Fruit fly (Drosophila melanogaster): ENCODE data around the gene CG31715.

The CG31715 gene

DNA sequence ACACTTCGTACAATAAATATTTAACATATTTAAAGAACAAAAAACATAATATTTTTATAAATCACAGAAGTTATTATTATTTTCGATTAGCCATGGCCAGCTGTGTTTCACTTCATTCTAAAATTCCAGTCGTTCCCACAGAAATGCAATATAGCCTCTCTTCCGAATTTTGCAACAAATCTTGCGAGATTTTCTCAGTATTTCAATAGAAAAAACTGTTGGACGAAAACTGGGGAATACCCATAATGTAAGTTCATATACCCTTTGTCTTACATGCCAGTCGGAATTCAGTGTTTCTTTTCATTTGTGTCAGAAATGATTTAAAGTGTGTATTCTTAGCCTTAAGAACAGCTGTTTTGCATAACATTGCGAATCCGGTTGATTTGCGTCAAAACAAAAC, 15.1 kb downstream of the CG31715 start, which contains the start of the genes CtsL4 and ClpP:
Gene CtsL4 (minus strand): TSS at position 90 of the 400 bp plus-strand sequence.
Gene ClpP (plus strand): TSS at position 288 of the 400 bp plus-strand sequence.
- TF ChIP-seq rgr (GFP tag; optimal IDR thresholded peaks at IDR 0.05) (no peak), CG32264 (GFP tag; optimal IDR thresholded peaks at IDR 0.05) (no peak), Hr83 (GFP tag; optimal IDR thresholded peaks at IDR 0.05; ENCODE audit: poor library complexity, severe bottlenecking) (no peak), woc (GFP tag; optimal IDR thresholded peaks at IDR 0.05) (peak; percentile 66)

dm6 chr2L:10362408-10363067, 21.1 kb downstream of the CG31715 start, which contains the start of the genes Cand1 and pim:
TSS of gene Cand1 (minus strand) at chr2L:10362707.
TSS of gene pim (plus strand) at chr2L:10362989.
- TF ChIP-seq Sp1 (GFP tag; optimal IDR thresholded peaks at IDR 0.05) (no peak), h (GFP tag; optimal IDR thresholded peaks at IDR 0.05) (no peak), HLH106 (tag; optimal IDR thresholded peaks at IDR 0.05) (peak; percentile 11), Rel (GFP tag; optimal IDR thresholded peaks at IDR 0.05) (no peak), Rel (tag; optimal IDR thresholded peaks at IDR 0.05) (peak; percentile 36), sage (GFP tag; optimal IDR thresholded peaks at IDR 0.05) (no peak), woc (GFP tag; optimal IDR thresholded peaks at IDR 0.05) (peak; percentile 22)

dm6 chr2L:10364229-10364628, 22.8 kb downstream of the CG31715 start, which contains the start of gene lft:
TSS of gene lft (plus strand) at chr2L:10364471.
- no peak for TF ChIP-seq pan (optimal IDR thresholded peaks at IDR 0.05)
- no peak for TF ChIP-seq HLH106 (tag; optimal IDR thresholded peaks at IDR 0.05)
- no peak for TF ChIP-seq CrebA (GFP tag; optimal IDR thresholded peaks at IDR 0.05; ENCODE audit: borderline replicate concordance)
- no peak for TF ChIP-seq tai (GFP tag; optimal IDR thresholded peaks at IDR 0.05)
- TF ChIP-seq dmrt93B (GFP tag; optimal IDR thresholded peaks at IDR 0.05) = no peak
- no peak for TF ChIP-seq usp (GFP tag; optimal IDR thresholded peaks at IDR 0.05)
- peak; percentile 60 for TF ChIP-seq woc (GFP tag; optimal IDR thresholded peaks at IDR 0.05)
- TF ChIP-seq Dfd (GFP tag; optimal IDR thresholded peaks at IDR 0.05) = no peak
- no peak for TF ChIP-seq dl (GFP tag; optimal IDR thresholded peaks at IDR 0.05; ENCODE audit: insufficient read depth in 1 of 2, partially characterized antibody in 2 of 2)
- peak; percentile 69 for TF ChIP-seq Myc (optimal IDR thresholded peaks at IDR 0.05)
- no peak for TF ChIP-seq Hnf4 (GFP tag; optimal IDR thresholded peaks at IDR 0.05)
- TF ChIP-seq fru (GFP tag; optimal IDR thresholded peaks at IDR 0.05) = peak; percentile 85
- TF ChIP-seq GATAd (GFP tag; optimal IDR thresholded peaks at IDR 0.05) = no peak

DNA sequence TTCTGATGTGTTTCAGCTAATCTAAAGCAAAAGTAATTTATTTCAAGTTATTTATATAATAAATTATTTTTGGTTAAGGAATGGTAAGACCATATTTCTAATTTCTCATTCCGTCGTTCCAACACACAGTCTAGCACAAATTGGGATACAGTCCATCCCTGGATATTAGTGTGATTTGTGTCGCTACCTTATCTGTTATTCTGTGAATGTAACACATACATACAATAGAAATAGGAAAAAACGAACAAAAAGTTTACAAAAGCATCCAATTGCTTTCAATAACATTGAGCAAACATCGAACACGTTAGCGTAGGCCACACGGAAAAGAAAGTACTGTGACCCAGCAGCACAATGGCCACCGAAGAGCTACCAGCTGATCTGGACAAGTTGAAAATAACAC, 25.1 kb downstream of the CG31715 start, which contains the start of gene CG5056:
Gene CG5056 (plus strand): TSS at position 168 of the 400 bp plus-strand sequence.
- TF ChIP-seq woc (GFP tag; optimal IDR thresholded peaks at IDR 0.05) (peak; percentile 64), Rel (GFP tag; optimal IDR thresholded peaks at IDR 0.05) (no peak), Rel (tag; optimal IDR thresholded peaks at IDR 0.05) (no peak), brk (GFP tag; optimal IDR thresholded peaks at IDR 0.05) (no peak), Sp1 (GFP tag; optimal IDR thresholded peaks at IDR 0.05) (peak; percentile 30)

dm6 chr2L:10372297-10372696, 30.9 kb downstream of the CG31715 start:
- TF ChIP-seq Vsx2 (GFP tag; optimal IDR thresholded peaks at IDR 0.05; ENCODE audit: partially characterized antibody) (no peak), h (GFP tag; optimal IDR thresholded peaks at IDR 0.05) (no peak), Sp1 (GFP tag; optimal IDR thresholded peaks at IDR 0.05) (no peak), Dif (GFP tag; optimal IDR thresholded peaks at IDR 0.05; ENCODE audit: partially characterized antibody) (no peak), sage (GFP tag; optimal IDR thresholded peaks at IDR 0.05) (no peak), dsf (GFP tag; optimal IDR thresholded peaks at IDR 0.05; ENCODE audit: borderline replicate concordance) (no peak), Hr78 (GFP tag; optimal IDR thresholded peaks at IDR 0.05) (no peak), Hnf4 (GFP tag; optimal IDR thresholded peaks at IDR 0.05) (no peak), dmrt93B (GFP tag; optimal IDR thresholded peaks at IDR 0.05) (no peak), fru (GFP tag; optimal IDR thresholded peaks at IDR 0.05) (no peak), lola (GFP tag; optimal IDR thresholded peaks at IDR 0.05) (no peak), HLH106 (tag; optimal IDR thresholded peaks at IDR 0.05) (no peak), tai (GFP tag; optimal IDR thresholded peaks at IDR 0.05) (no peak), CG32264 (GFP tag; optimal IDR thresholded peaks at IDR 0.05) (no peak), woc (GFP tag; optimal IDR thresholded peaks at IDR 0.05) (no peak), foxo (GFP tag; optimal IDR thresholded peaks at IDR 0.05) (no peak)

All from whole organism, wandering third instar larva.